Fruit fly (Drosophila melanogaster): Measurements from ENCODE around the gene CG17195.

dm6 chr3R:25810796-25811195, 33.8 kb upstream of the CG17195 start, which contains the start of gene CG5024:
- TF ChIP-seq CG8478 (optimal IDR thresholded peaks at IDR 0.05) (no peak), CTCF (optimal IDR thresholded peaks at IDR 0.05) (no peak)
